Worm (Caenorhabditis elegans) whole organism, late embryonic: ENCODE results near the gene Y5H2B.3.

Experiments used
- F13H6.1 ChIP-seq: sonication (generic microtip); optimal IDR thresholded peaks from 2 replicates; lab custom pipeline; 2016; ENCODE audit warnings: missing genetic modification characterization, missing compliant biosample characterization
- T23F11.4 ChIP-seq: fragments of 200-800 bp; sonication (Bioruptor generic); optimal IDR thresholded peaks from 2 replicates; lab custom pipeline; 2018; ENCODE audit warnings: mild to moderate bottlenecking, missing genetic modification characterization, missing compliant biosample characterization
- ama-1 ChIP-seq: fragments of 150-350 bp; optimal IDR thresholded peaks from 2 replicates; lab custom pipeline; 2014
- dve-1 ChIP-seq: sonication (generic microtip); optimal IDR thresholded peaks from 2 replicates; lab custom pipeline; 2017; ENCODE audit warnings: antibody characterized with exemption, mild to moderate bottlenecking, missing genetic modification characterization, missing compliant biosample characterization
- elt-2 ChIP-seq: sonication (generic microtip); optimal IDR thresholded peaks from 2 replicates; lab custom pipeline; 2016; ENCODE audit warnings: missing genetic modification reagents, missing genetic modification characterization, missing compliant biosample characterization
- fkh-10 ChIP-seq: fragments of 150-350 bp; optimal IDR thresholded peaks from 2 replicates; lab custom pipeline; 2014; ENCODE audit warnings: missing biosample characterization, missing genetic modification reagents, missing genetic modification characterization
- nhr-11 ChIP-seq: fragments of 150-350 bp; optimal IDR thresholded peaks from 2 replicates; lab custom pipeline; 2014; ENCODE audit warnings: missing biosample characterization, missing genetic modification characterization
- pha-4 ChIP-seq: fragments of 150-350 bp; optimal IDR thresholded peaks from 2 replicates; lab custom pipeline; 2018; ENCODE audit warnings: missing biosample characterization, missing genetic modification reagents, missing genetic modification characterization
- sox-4 ChIP-seq: sonication (generic microtip); optimal IDR thresholded peaks from 2 replicates; lab custom pipeline; 2017; ENCODE audit warnings: mild to moderate bottlenecking, missing genetic modification characterization, inconsistent platforms, missing compliant biosample characterization

ce11 chrV:2215352-2215751 is 27.3 kb downstream of the Y5H2B.3 start, which contains the start of gene nstp-8:
- TF ChIP-seq F13H6.1 (tag; lab: Kevin White, UChicago) (no peak), T23F11.4 (no peak), dve-1 (no peak), elt-2 (tag; lab: Kevin White, UChicago) (no peak), ama-1 (lab: Kevin White, UChicago) (no peak), pha-4 (tag; lab: Kevin White, UChicago) (no peak), fkh-10 (GFP tag; lab: Kevin White, UChicago) (no peak), sox-4 (tag; lab: Kevin White, UChicago) (no peak), nhr-11 (no peak)
